Fruit fly (Drosophila melanogaster) whole organism, embryonic: Measurements from ENCODE around the gene h-cup.

Source experiments
- Bteb2 ChIP-seq: fragments of 200-800 bp; sonication (Bioruptor generic); optimal IDR thresholded peaks from 2 replicates; lab custom pipeline; 2016; ENCODE audit warnings: missing biosample characterization, missing genetic modification characterization
- CG10147 ChIP-seq: fragments of 200-800 bp; sonication (Bioruptor generic); optimal IDR thresholded peaks from 2 replicates; lab custom pipeline; 2019; ENCODE audit warnings: missing biosample characterization, mild to moderate bottlenecking, missing genetic modification characterization, moderate library complexity
- CG10959 ChIP-seq: fragments of 200-800 bp; sonication (Bioruptor generic); IDR thresholded peaks from 2 replicates; pipeline ENCODE4 v1.3.6; 2022; ENCODE audit warnings: missing biosample characterization, missing genetic modification characterization
- CG11085 ChIP-seq: fragments of 200-800 bp; sonication (Bioruptor generic); IDR thresholded peaks from 2 replicates; pipeline ENCODE4 v1.3.6; 2022; ENCODE audit warnings: missing biosample characterization, missing genetic modification characterization
- CG11695 ChIP-seq: fragments of 200-800 bp; sonication (Bioruptor generic); IDR thresholded peaks from 3 replicates; pipeline ENCODE4 v1.3.6; 2022; ENCODE audit warnings: missing biosample characterization, missing genetic modification characterization
- CG1233 ChIP-seq: fragments of 200-800 bp; sonication (Bioruptor generic); optimal IDR thresholded peaks from 4 replicates; lab custom pipeline; 2018; ENCODE audit warnings: missing biosample characterization, mild to moderate bottlenecking, missing genetic modification characterization
- CG12942 ChIP-seq: fragments of 200-800 bp; sonication (Bioruptor generic); optimal IDR thresholded peaks from 3 replicates; lab custom pipeline; 2016; ENCODE audit warnings: missing biosample characterization, missing genetic modification characterization
- CG17186 ChIP-seq: fragments of 200-800 bp; sonication (Bioruptor generic); optimal IDR thresholded peaks from 3 replicates; lab custom pipeline; 2017; ENCODE audit warnings: missing biosample characterization, missing genetic modification reagents, missing genetic modification characterization
- CG18262 ChIP-seq: fragments of 200-800 bp; optimal IDR thresholded peaks from 3 replicates; lab custom pipeline; 2019; ENCODE audit warnings: missing biosample characterization, mild to moderate bottlenecking, missing genetic modification characterization, moderate library complexity
- CG3281 ChIP-seq: fragments of 200-800 bp; sonication (Bioruptor generic); optimal IDR thresholded peaks from 3 replicates; lab custom pipeline; 2017; ENCODE audit warnings: missing biosample characterization, mild to moderate bottlenecking, missing genetic modification characterization
- CG3847 ChIP-seq: fragments of 200-800 bp; sonication (Bioruptor generic); IDR thresholded peaks from 2 replicates; pipeline ENCODE4 v1.3.6; 2022; ENCODE audit warnings: missing biosample characterization, missing genetic modification characterization
- CG6813 ChIP-seq: fragments of 200-800 bp; sonication (Bioruptor generic); optimal IDR thresholded peaks from 2 replicates; lab custom pipeline; 2017; ENCODE audit warnings: missing biosample characterization, missing genetic modification characterization, mild to moderate bottlenecking, moderate library complexity, missing genetic modification reagents
- CG8388 ChIP-seq: fragments of 200-800 bp; sonication (Bioruptor generic); optimal IDR thresholded peaks from 2 replicates; lab custom pipeline; 2019; ENCODE audit warnings: missing biosample characterization, mild to moderate bottlenecking, missing genetic modification characterization, moderate library complexity
- CG9215 ChIP-seq: fragments of 200-800 bp; sonication (Bioruptor generic); IDR thresholded peaks from 2 replicates; pipeline ENCODE4 v1.3.6; 2022; ENCODE audit warnings: missing biosample characterization, missing genetic modification characterization
- Deaf1 ChIP-seq: fragments of 200-800 bp; optimal IDR thresholded peaks from 3 replicates; lab custom pipeline; 2019; ENCODE audit warnings: missing biosample characterization, mild to moderate bottlenecking, missing genetic modification characterization, moderate library complexity
- Doc2 ChIP-seq: fragments of 200-800 bp; sonication (Bioruptor generic); IDR thresholded peaks from 2 replicates; pipeline ENCODE4 v1.3.6; 2022; ENCODE audit warnings: missing biosample characterization, missing genetic modification characterization
- Doc3 ChIP-seq: fragments of 200-800 bp; sonication (Bioruptor generic); IDR thresholded peaks from 3 replicates; pipeline ENCODE4 v1.3.6; 2022; ENCODE audit warnings: missing biosample characterization, missing genetic modification characterization; ENCODE audit not compliant: partially characterized antibody
- Gsc ChIP-seq: fragments of 200-800 bp; sonication (Bioruptor generic); IDR thresholded peaks from 2 replicates; pipeline ENCODE4 v1.3.6; 2022; ENCODE audit warnings: missing biosample characterization, missing genetic modification characterization
- Hand ChIP-seq: fragments of 200-800 bp; sonication (Bioruptor generic); optimal IDR thresholded peaks from 2 replicates; lab custom pipeline; 2017; ENCODE audit warnings: mild to moderate bottlenecking, missing biosample characterization, missing genetic modification reagents, missing genetic modification characterization
- Hr51 ChIP-seq, 2 experiments: fragments of 200-800 bp; sonication (Bioruptor generic); optimal IDR thresholded peaks; 2 replicates in 1 of 2; 3 replicates in 1 of 2; lab custom pipeline; 2016 to 2018; ENCODE audit warnings: missing biosample characterization in 2 of 2, missing genetic modification characterization in 2 of 2, mild to moderate bottlenecking in 1 of 2, moderate library complexity in 1 of 2
- Lhr ChIP-seq: fragments of 200-800 bp; sonication (Bioruptor generic); optimal IDR thresholded peaks from 3 replicates; lab custom pipeline; 2017; ENCODE audit warnings: mild to moderate bottlenecking, missing biosample characterization, missing genetic modification reagents, missing genetic modification characterization
- MESR4 ChIP-seq: fragments of 200-800 bp; sonication (Bioruptor generic); optimal IDR thresholded peaks from 2 replicates; lab custom pipeline; 2018; ENCODE audit warnings: missing biosample characterization, mild to moderate bottlenecking, missing genetic modification characterization, moderate library complexity
- Neu2 ChIP-seq: fragments of 200-800 bp; sonication (Bioruptor generic); optimal IDR thresholded peaks from 3 replicates; lab custom pipeline; 2016; ENCODE audit warnings: missing biosample characterization, missing genetic modification characterization, borderline replicate concordance
- Opbp ChIP-seq: fragments of 200-800 bp; sonication (Bioruptor generic); IDR thresholded peaks from 3 replicates; pipeline ENCODE4 v1.3.6; 2022; ENCODE audit warnings: missing biosample characterization, missing genetic modification characterization; ENCODE audit not compliant: partially characterized antibody
- Ravus ChIP-seq: fragments of 200-800 bp; sonication (Bioruptor generic); IDR thresholded peaks from 2 replicates; pipeline ENCODE4 v1.3.6; 2022; ENCODE audit warnings: missing biosample characterization, missing genetic modification characterization
- ase ChIP-seq: fragments of 200-800 bp; sonication (Bioruptor generic); IDR thresholded peaks from 3 replicates; pipeline ENCODE4 v1.3.6; 2022; ENCODE audit warnings: missing biosample characterization, missing genetic modification characterization
- bigmax ChIP-seq: fragments of 200-800 bp; sonication (Bioruptor generic); optimal IDR thresholded peaks from 2 replicates; lab custom pipeline; 2018; ENCODE audit warnings: missing biosample characterization, mild to moderate bottlenecking, missing genetic modification characterization
- btn ChIP-seq: fragments of 200-800 bp; sonication (Bioruptor generic); optimal IDR thresholded peaks from 2 replicates; lab custom pipeline; 2016; ENCODE audit warnings: missing biosample characterization, missing genetic modification characterization
- dmrt11E ChIP-seq: fragments of 200-800 bp; sonication (Bioruptor generic); optimal IDR thresholded peaks from 3 replicates; lab custom pipeline; 2018; ENCODE audit warnings: missing biosample characterization, mild to moderate bottlenecking, missing genetic modification characterization, moderate library complexity
- dmrt99B ChIP-seq: fragments of 200-800 bp; sonication (Bioruptor generic); optimal IDR thresholded peaks from 2 replicates; lab custom pipeline; 2018; ENCODE audit warnings: missing biosample characterization, mild to moderate bottlenecking, missing genetic modification characterization, moderate library complexity
- grau ChIP-seq: fragments of 200-800 bp; optimal IDR thresholded peaks from 3 replicates; lab custom pipeline; 2019; ENCODE audit warnings: missing biosample characterization, mild to moderate bottlenecking, missing genetic modification characterization, moderate library complexity
- grn ChIP-seq: fragments of 200-800 bp; sonication (Bioruptor generic); optimal IDR thresholded peaks from 3 replicates; lab custom pipeline; 2017; ENCODE audit warnings: missing biosample characterization, missing genetic modification characterization
- hb ChIP-seq: fragments of 200-800 bp; sonication (Bioruptor generic); IDR thresholded peaks from 3 replicates; pipeline ENCODE4 v1.3.6; 2022; ENCODE audit warnings: missing biosample characterization, missing genetic modification characterization; ENCODE audit not compliant: partially characterized antibody
- hkb ChIP-seq, 2 experiments: fragments of 200-800 bp in 1 of 2; fragments of >200 bp in 1 of 2; sonication (Bioruptor generic) in 1 of 2; IDR thresholded peaks in 1 of 2; optimal IDR thresholded peaks in 1 of 2; 2 replicates each; pipeline versions ENCODE4 v1.3.6 to Lab custom; 2017 to 2022; ENCODE audit warnings: missing biosample characterization in 1 of 2, missing genetic modification characterization in 1 of 2
- hth ChIP-seq: fragments of >200 bp; optimal IDR thresholded peaks from 2 replicates; lab custom pipeline; 2017; ENCODE audit warnings: inconsistent platforms
- ind ChIP-seq: fragments of 200-800 bp; sonication (Bioruptor generic); optimal IDR thresholded peaks from 3 replicates; lab custom pipeline; 2016; ENCODE audit warnings: missing biosample characterization, missing genetic modification characterization
- ken ChIP-seq: fragments of 200-800 bp; sonication (Bioruptor generic); IDR thresholded peaks from 3 replicates; pipeline ENCODE4 v1.3.6; 2022; ENCODE audit warnings: missing biosample characterization, missing genetic modification characterization
- lola ChIP-seq, 3 experiments: fragments of >200 bp in 2 of 3; fragments of 200-800 bp in 1 of 3; sonication (Bioruptor generic) in 1 of 3; optimal IDR thresholded peaks; 2 replicates each; lab custom pipeline; 2017 to 2019; ENCODE audit warnings: missing biosample characterization in 3 of 3, missing genetic modification characterization in 3 of 3, mild to moderate bottlenecking in 1 of 3, moderate library complexity in 1 of 3
- pnt ChIP-seq: fragments of 200-800 bp; sonication (Bioruptor generic); optimal IDR thresholded peaks from 3 replicates; lab custom pipeline; 2016; ENCODE audit warnings: missing biosample characterization, missing genetic modification characterization
- sc ChIP-seq, 3 experiments: fragments of >200 bp in 2 of 3; fragments of 200-800 bp in 1 of 3; sonication (Bioruptor generic) in 1 of 3; optimal IDR thresholded peaks; 2 replicates in 2 of 3; 3 replicates in 1 of 3; lab custom pipeline; 2017; ENCODE audit warnings: mild to moderate bottlenecking in 1 of 3, missing biosample characterization in 1 of 3, missing genetic modification characterization in 1 of 3, missing genetic modification reagents in 1 of 3
- sd ChIP-seq: fragments of 200-800 bp; sonication (Bioruptor generic); optimal IDR thresholded peaks from 3 replicates; lab custom pipeline; 2018; ENCODE audit warnings: missing biosample characterization, mild to moderate bottlenecking, missing genetic modification characterization, moderate library complexity
- sisA ChIP-seq: fragments of 200-800 bp; sonication (Bioruptor generic); IDR thresholded peaks from 2 replicates; pipeline ENCODE4 v1.3.6; 2022; ENCODE audit warnings: missing biosample characterization, missing genetic modification characterization
- tio ChIP-seq: fragments of 200-800 bp; sonication (Bioruptor generic); optimal IDR thresholded peaks from 2 replicates; lab custom pipeline; 2017; ENCODE audit warnings: missing biosample characterization, missing genetic modification characterization, inconsistent platforms
- twi ChIP-seq: fragments of 200-800 bp; optimal IDR thresholded peaks from 2 replicates; lab custom pipeline; 2019; ENCODE audit warnings: missing biosample characterization, mild to moderate bottlenecking, missing genetic modification characterization, moderate library complexity
- unpg ChIP-seq: fragments of 200-800 bp; sonication (Bioruptor generic); optimal IDR thresholded peaks from 3 replicates; lab custom pipeline; 2018; ENCODE audit warnings: missing biosample characterization, mild to moderate bottlenecking, missing genetic modification characterization, moderate library complexity
- vfl ChIP-seq: fragments of 200-800 bp; sonication (Bioruptor generic); optimal IDR thresholded peaks from 2 replicates; lab custom pipeline; 2016; ENCODE audit warnings: missing biosample characterization, missing genetic modification characterization
- zen2 ChIP-seq: fragments of 200-800 bp; sonication (Bioruptor generic); IDR thresholded peaks from 3 replicates; pipeline ENCODE4 v1.3.6; 2022; ENCODE audit warnings: missing biosample characterization, missing genetic modification characterization; ENCODE audit not compliant: partially characterized antibody

The h-cup gene

dm6 chr3R:15356645-15357431 lies 25.9 kb downstream of the h-cup start, which contains the start of the genes Atg4b and Hibch (continued):
- peak in 1 of 3 experiments; percentile 86 for TF ChIP-seq lola (GFP tag; optimal IDR thresholded peaks at IDR 0.05; lab: Kevin White, UChicago)
- no peak for TF ChIP-seq sc (optimal IDR thresholded peaks at IDR 0.05; lab: Kevin White, UChicago)
- no peak for TF ChIP-seq sc (GFP tag; optimal IDR thresholded peaks at IDR 0.05; lab: Kevin White, UChicago)
- no peak for TF ChIP-seq tio (GFP tag; lab: Kevin White, UChicago)
- TF ChIP-seq sisA (GFP tag; lab: Robert Waterston, UW): peak; percentile 84
- TF ChIP-seq sd (tag; lab: Kevin White, UChicago): no peak
- 0 out of 2 replicates have a peak, but pooled peaks have one; percentile 41 for TF ChIP-seq Gsc (GFP tag; lab: Robert Waterston, UW)
- TF ChIP-seq grau (tag; lab: Kevin White, UChicago): peak; percentile 89
- no peak for TF ChIP-seq grn
- peak; percentile 82 for TF ChIP-seq CG11085 (GFP tag; lab: Robert Waterston, UW)
- TF ChIP-seq bigmax (GFP tag; lab: Kevin White, UChicago): no peak
- TF ChIP-seq CG17186 (GFP tag; lab: Kevin White, UChicago): peak; percentile 37
- TF ChIP-seq CG3281 (GFP tag; lab: Kevin White, UChicago): peak; percentile 88
- peak; percentile 16 for TF ChIP-seq Bteb2
- TF ChIP-seq ind (GFP tag; lab: Kevin White, UChicago): peak; percentile 87
- no peak for TF ChIP-seq zen2
- TF ChIP-seq dmrt11E (tag; lab: Kevin White, UChicago): peak; percentile 78
- TF ChIP-seq Doc3 (GFP tag; lab: Robert Waterston, UW): no peak
- TF ChIP-seq hkb (optimal IDR thresholded peaks at IDR 0.05; lab: Kevin White, UChicago): no peak
- TF ChIP-seq hkb (GFP tag; IDR thresholded peaks at IDR 0.05; lab: Robert Waterston, UW): peak; percentile 57; the same call in 1 of the 2 replicates
- no peak for TF ChIP-seq Opbp (GFP tag; lab: Robert Waterston, UW)
- no peak for TF ChIP-seq btn
- peak; percentile 76 for TF ChIP-seq CG8388 (GFP tag; lab: Kevin White, UChicago)
- peak; percentile 43 for TF ChIP-seq Lhr (GFP tag; lab: Kevin White, UChicago)
- TF ChIP-seq CG11695 (GFP tag; lab: Robert Waterston, UW): no peak; the same call in 1 of the 3 replicates
- no peak for TF ChIP-seq Deaf1 (tag; lab: Kevin White, UChicago)
- peak; percentile 80 for TF ChIP-seq unpg (GFP tag; lab: Kevin White, UChicago)
- peak; percentile 57 for TF ChIP-seq Hand
- TF ChIP-seq Ravus (GFP tag; lab: Robert Waterston, UW): 0 out of 2 replicates have a peak, but pooled peaks have one; percentile 13
- peak; percentile 85 for TF ChIP-seq CG10147
- TF ChIP-seq vfl (GFP tag; lab: Kevin White, UChicago): peak; percentile 43
- peak; percentile 65 for TF ChIP-seq CG10959 (GFP tag; lab: Robert Waterston, UW)
- peak; percentile 86 for TF ChIP-seq CG9215 (GFP tag; lab: Robert Waterston, UW)
- peak; percentile 78; the same call in 2 of the 3 replicates for TF ChIP-seq ken (GFP tag; lab: Robert Waterston, UW)
- TF ChIP-seq Hr51 (GFP tag; optimal IDR thresholded peaks at IDR 0.05; lab: Kevin White, UChicago): peak; percentile 24 to 78
- TF ChIP-seq CG3847 (GFP tag; lab: Robert Waterston, UW): peak; percentile 92
- no peak for TF ChIP-seq hth (lab: Kevin White, UChicago)
- TF ChIP-seq MESR4 (GFP tag; lab: Kevin White, UChicago): peak; percentile 79
- TF ChIP-seq CG1233: peak; percentile 80
- TF ChIP-seq twi (tag; lab: Kevin White, UChicago): peak; percentile 86
- TF ChIP-seq Doc2 (GFP tag; lab: Robert Waterston, UW): no peak
- no peak for TF ChIP-seq dmrt99B (tag; lab: Kevin White, UChicago)
- peak; percentile 54 for TF ChIP-seq CG6813 (GFP tag; lab: Kevin White, UChicago)
- TF ChIP-seq ase (GFP tag; lab: Robert Waterston, UW): peak; percentile 66; the same call in 2 of the 3 replicates
- no peak for TF ChIP-seq hb (GFP tag; lab: Robert Waterston, UW)
- TF ChIP-seq pnt (GFP tag; lab: Kevin White, UChicago): peak; percentile 41
- TF ChIP-seq Neu2 (GFP tag; lab: Kevin White, UChicago): no peak
- TF ChIP-seq CG18262 (tag; lab: Kevin White, UChicago): peak; percentile 87
- peak; percentile 74 for TF ChIP-seq CG12942
